Fruit fly (Drosophila melanogaster) whole organism, pupa: ENCODE data around the gene mRpL47.

ENCODE experiments used
- CG32121 ChIP-seq: fragments of 200-800 bp; sonication (Bioruptor generic); IDR thresholded peaks from 2 replicates; pipeline ENCODE4 v1.3.6; 2022; ENCODE audit warnings: missing biosample characterization, missing genetic modification characterization
- CG4496 ChIP-seq: fragments of 200-800 bp; sonication (Bioruptor generic); IDR thresholded peaks from 3 replicates; pipeline ENCODE4 v1.3.6; 2022; ENCODE audit warnings: missing biosample characterization, missing genetic modification characterization
- CG8159 ChIP-seq: fragments of 200-800 bp; sonication (Bioruptor generic); optimal IDR thresholded peaks from 3 replicates; lab custom pipeline; 2018; ENCODE audit warnings: missing biosample characterization, mild to moderate bottlenecking, missing genetic modification characterization, moderate library complexity
- CG8301 ChIP-seq: fragments of 200-800 bp; sonication (Bioruptor generic); optimal IDR thresholded peaks from 2 replicates; lab custom pipeline; 2018; ENCODE audit warnings: missing biosample characterization, mild to moderate bottlenecking, missing genetic modification characterization
- CG9948 ChIP-seq: fragments of 200-800 bp; sonication (Bioruptor generic); optimal IDR thresholded peaks from 2 replicates; lab custom pipeline; 2018; ENCODE audit warnings: missing biosample characterization, mild to moderate bottlenecking, missing genetic modification characterization, moderate library complexity
- EcR ChIP-seq: fragments of 200-800 bp; sonication (Bioruptor generic); optimal IDR thresholded peaks from 3 replicates; lab custom pipeline; 2019; ENCODE audit warnings: missing biosample characterization, missing genetic modification characterization, mild to moderate bottlenecking, moderate library complexity, missing genetic modification reagents
- Pif1A ChIP-seq: fragments of 200-800 bp; sonication (Bioruptor generic); optimal IDR thresholded peaks from 3 replicates; lab custom pipeline; 2016; ENCODE audit warnings: missing biosample characterization, missing genetic modification characterization

dm6 chr3R:9480396-9480795 is 35.3 kb downstream of the mRpL47 start:
- TF ChIP-seq CG9948 (tag; lab: Kevin White, UChicago) (no peak), CG8301 (tag; lab: Kevin White, UChicago) (peak; percentile 54), CG32121 (GFP tag; lab: Robert Waterston, UW) (peak; percentile 68; the same call in 1 of the 2 replicates), Pif1A (GFP tag; lab: Kevin White, UChicago) (no peak), CG8159 (tag; lab: Kevin White, UChicago) (no peak), EcR (GFP tag; lab: Kevin White, UChicago) (no peak), CG4496 (GFP tag; lab: Robert Waterston, UW) (peak; percentile 78)
